Worm (Caenorhabditis elegans) whole organism, L4 larva: ENCODE data around the gene ZK662.6.

Source experiments
- daf-8 ChIP-seq: fragments of 200-800 bp; sonication (Bioruptor generic); IDR thresholded peaks from 2 replicates; pipeline ENCODE4 v1.3.6; 2022; ENCODE audit warnings: missing genetic modification characterization, missing compliant biosample characterization
- lsy-2 ChIP-seq, 2 experiments: fragments of 150-350 bp in 1 of 2; sonication (generic microtip) in 1 of 2; optimal IDR thresholded peaks; 2 replicates each; lab custom pipeline; 2014 to 2017; ENCODE audit warnings: missing biosample characterization in 2 of 2, missing genetic modification characterization in 2 of 2
- mes-2 ChIP-seq: sonication (generic microtip); optimal IDR thresholded peaks from 2 replicates; lab custom pipeline; 2016; ENCODE audit warnings: missing genotype, mild to moderate bottlenecking, missing genetic modification characterization, missing compliant biosample characterization; ENCODE audit not compliant: poor library complexity, severe bottlenecking
- nhr-77 ChIP-seq: fragments of 150-350 bp; optimal IDR thresholded peaks from 2 replicates; lab custom pipeline; 2014; ENCODE audit warnings: missing biosample characterization, missing genetic modification characterization
- skn-1 ChIP-seq: fragments of 150-350 bp; optimal IDR thresholded peaks from 2 replicates; lab custom pipeline; 2014; ENCODE audit warnings: missing biosample characterization, missing genetic modification characterization
- snpc-4 ChIP-seq: fragments of 150-350 bp; optimal IDR thresholded peaks from 2 replicates; lab custom pipeline; 2014; ENCODE audit warnings: missing biosample characterization, missing genetic modification characterization

DNA sequence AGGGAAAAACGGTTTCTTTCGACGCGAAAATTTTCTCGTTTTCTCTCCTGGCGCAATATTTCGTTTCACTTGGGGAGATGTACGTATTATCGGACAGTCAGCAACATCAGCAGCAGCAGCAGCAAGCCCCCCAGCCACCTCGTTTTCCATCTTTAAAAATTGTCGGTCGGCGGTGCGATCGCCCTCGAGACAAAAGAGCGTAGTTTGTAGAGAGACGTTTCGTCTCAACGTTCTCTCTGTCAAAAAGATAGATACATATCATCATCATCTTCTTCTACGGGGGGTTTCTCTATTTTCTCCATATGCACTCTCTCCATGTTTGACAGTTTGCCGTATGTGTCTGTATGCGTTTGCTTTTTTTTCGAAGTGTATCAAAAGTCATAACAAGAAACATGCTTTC, 8.8 kb upstream of the ZK662.6 start:
- TF ChIP-seq skn-1 (tag; lab: Kevin White, UChicago), result no peak
- TF ChIP-seq daf-8 (GFP tag; lab: Robert Waterston, UW), result no peak
- TF ChIP-seq lsy-2 (tag; optimal IDR thresholded peaks at IDR 0.05; lab: Kevin White, UChicago), result peak in 1 of 2 experiments; percentile 55
- TF ChIP-seq mes-2 (tag; lab: Kevin White, UChicago), result peak; percentile 43
- TF ChIP-seq nhr-77 (tag; lab: Kevin White, UChicago), result peak; percentile 70
- TF ChIP-seq snpc-4 (tag; lab: Kevin White, UChicago), result no peak
